Fruit fly (Drosophila melanogaster) whole organism, embryonic: Measurements from ENCODE around the gene HisCl1.
A peak's percentile ranks its signal among the peaks of the same experiment; 100 is the strongest.

ENCODE experiments used
- BEAF-32 ChIP-seq: fragments of 200-800 bp; sonication (Bioruptor generic); optimal IDR thresholded peaks from 3 replicates; lab custom pipeline; 2017; ENCODE audit warnings: missing biosample characterization, missing genetic modification characterization, mild to moderate bottlenecking, moderate library complexity, missing genetic modification reagents
- CG10321 ChIP-seq: fragments of 200-800 bp; sonication (Bioruptor generic); IDR thresholded peaks from 2 replicates; pipeline ENCODE4 v1.3.6; 2022; ENCODE audit warnings: missing biosample characterization, missing genetic modification characterization
- CG10431 ChIP-seq: fragments of 200-800 bp; sonication (Bioruptor generic); optimal IDR thresholded peaks from 3 replicates; lab custom pipeline; 2018; ENCODE audit warnings: missing biosample characterization, mild to moderate bottlenecking, missing genetic modification characterization
- CG10654 ChIP-seq: fragments of 200-800 bp; sonication (Bioruptor generic); optimal IDR thresholded peaks from 2 replicates; lab custom pipeline; 2016; ENCODE audit warnings: missing biosample characterization, missing genetic modification characterization
- CG10979 ChIP-seq: fragments of 200-800 bp; sonication (Bioruptor generic); optimal IDR thresholded peaks from 2 replicates; lab custom pipeline; 2018; ENCODE audit warnings: missing biosample characterization, mild to moderate bottlenecking, missing genetic modification characterization, moderate library complexity
- CG13287 ChIP-seq: fragments of 200-800 bp; sonication (Bioruptor generic); IDR thresholded peaks from 2 replicates; pipeline ENCODE4 v1.3.6; 2022; ENCODE audit warnings: missing biosample characterization, missing genetic modification characterization; ENCODE audit not compliant: partially characterized antibody
- CG14441 ChIP-seq: fragments of 200-800 bp; sonication (Bioruptor generic); IDR thresholded peaks from 2 replicates; pipeline ENCODE4 v1.3.6; 2022; ENCODE audit warnings: missing biosample characterization, missing genetic modification characterization
- CG14710 ChIP-seq: fragments of 200-800 bp; sonication (Bioruptor generic); optimal IDR thresholded peaks from 3 replicates; lab custom pipeline; 2019; ENCODE audit warnings: missing biosample characterization, mild to moderate bottlenecking, missing genetic modification characterization, moderate library complexity
- CG15073 ChIP-seq: fragments of 200-800 bp; sonication (Bioruptor generic); optimal IDR thresholded peaks from 2 replicates; lab custom pipeline; 2016; ENCODE audit warnings: missing biosample characterization, missing genetic modification characterization
- CG15479 ChIP-seq: fragments of 200-800 bp; sonication (Bioruptor generic); optimal IDR thresholded peaks from 3 replicates; lab custom pipeline; 2019; ENCODE audit warnings: missing biosample characterization, mild to moderate bottlenecking, missing genetic modification characterization, moderate library complexity
- CG15601 ChIP-seq: fragments of 200-800 bp; sonication (Bioruptor generic); optimal IDR thresholded peaks from 3 replicates; lab custom pipeline; 2019; ENCODE audit warnings: missing biosample characterization, mild to moderate bottlenecking, missing genetic modification characterization, moderate library complexity
- CG17186 ChIP-seq: fragments of 200-800 bp; sonication (Bioruptor generic); optimal IDR thresholded peaks from 3 replicates; lab custom pipeline; 2017; ENCODE audit warnings: missing biosample characterization, missing genetic modification reagents, missing genetic modification characterization
- CG18599 ChIP-seq: fragments of 200-800 bp; sonication (Bioruptor generic); optimal IDR thresholded peaks from 3 replicates; lab custom pipeline; 2017; ENCODE audit warnings: missing biosample characterization, missing genetic modification characterization, mild to moderate bottlenecking, moderate library complexity, missing genetic modification reagents
- CG3407 ChIP-seq: fragments of 200-800 bp; sonication (Bioruptor generic); optimal IDR thresholded peaks from 2 replicates; lab custom pipeline; 2018; ENCODE audit warnings: missing biosample characterization, mild to moderate bottlenecking, missing genetic modification characterization
- CG3847 ChIP-seq: fragments of 200-800 bp; sonication (Bioruptor generic); IDR thresholded peaks from 2 replicates; pipeline ENCODE4 v1.3.6; 2022; ENCODE audit warnings: missing biosample characterization, missing genetic modification characterization
- CG7556 ChIP-seq: fragments of 200-800 bp; sonication (Bioruptor generic); optimal IDR thresholded peaks from 2 replicates; lab custom pipeline; 2017; ENCODE audit warnings: missing biosample characterization, mild to moderate bottlenecking, missing genetic modification characterization
- CG8281 ChIP-seq: fragments of 200-800 bp; sonication (Bioruptor generic); optimal IDR thresholded peaks from 2 replicates; lab custom pipeline; 2018; ENCODE audit warnings: missing biosample characterization, mild to moderate bottlenecking, missing genetic modification characterization, moderate library complexity
- CG8359 ChIP-seq: fragments of 200-800 bp; sonication (Bioruptor generic); optimal IDR thresholded peaks from 2 replicates; lab custom pipeline; 2017; ENCODE audit warnings: missing biosample characterization, mild to moderate bottlenecking, missing genetic modification characterization, borderline replicate concordance
- Dip2 ChIP-seq: fragments of 200-800 bp; sonication (Bioruptor generic); IDR thresholded peaks from 2 replicates; pipeline ENCODE4 v1.3.6; 2022; ENCODE audit warnings: missing biosample characterization, missing genetic modification characterization
- Fer3 ChIP-seq: fragments of 200-800 bp; sonication (Bioruptor generic); optimal IDR thresholded peaks from 2 replicates; lab custom pipeline; 2018; ENCODE audit warnings: missing biosample characterization, mild to moderate bottlenecking, missing genetic modification characterization, moderate library complexity
- Oaz ChIP-seq: fragments of 200-800 bp; sonication (Bioruptor generic); IDR thresholded peaks from 2 replicates; pipeline ENCODE4 v1.3.6; 2022; ENCODE audit warnings: missing biosample characterization, missing genetic modification characterization
- Optix ChIP-seq: fragments of 200-800 bp; sonication (Bioruptor generic); IDR thresholded peaks from 3 replicates; pipeline ENCODE4 v1.3.6; 2022; ENCODE audit warnings: missing biosample characterization, missing genetic modification characterization
- Ptx1 ChIP-seq: fragments of 200-800 bp; sonication (Bioruptor generic); IDR thresholded peaks from 2 replicates; pipeline ENCODE4 v1.3.6; 2022; ENCODE audit warnings: missing biosample characterization, missing genetic modification characterization
- Sin3A ChIP-seq: fragments of >200 bp; optimal IDR thresholded peaks from 2 replicates; lab custom pipeline; 2018
- Sox100B ChIP-seq: fragments of 200-800 bp; sonication (Bioruptor generic); optimal IDR thresholded peaks from 3 replicates; lab custom pipeline; 2018; ENCODE audit warnings: missing biosample characterization, mild to moderate bottlenecking, missing genetic modification characterization
- cas ChIP-seq: fragments of 200-800 bp; sonication (Bioruptor generic); IDR thresholded peaks from 2 replicates; pipeline ENCODE4 v1.3.6; 2022; ENCODE audit warnings: missing biosample characterization, missing genetic modification characterization
- dpn ChIP-seq, 2 experiments: fragments of 200-800 bp; sonication (Bioruptor generic); optimal IDR thresholded peaks; 3 replicates each; lab custom pipeline; 2016; ENCODE audit warnings: missing biosample characterization in 2 of 2, missing genetic modification characterization in 2 of 2
- eve ChIP-seq, 2 experiments: fragments of >200 bp; optimal IDR thresholded peaks; 2 replicates each; lab custom pipeline; 2017; ENCODE audit warnings: missing biosample characterization in 2 of 2, missing genetic modification characterization in 2 of 2
- fd64A ChIP-seq: fragments of 200-800 bp; sonication (Bioruptor generic); optimal IDR thresholded peaks from 3 replicates; lab custom pipeline; 2018; ENCODE audit warnings: missing biosample characterization, mild to moderate bottlenecking, missing genetic modification characterization
- ham ChIP-seq: fragments of 200-800 bp; sonication (Bioruptor generic); IDR thresholded peaks from 2 replicates; pipeline ENCODE4 v1.3.6; 2022; ENCODE audit warnings: missing biosample characterization, missing genetic modification characterization
- her ChIP-seq: fragments of 200-800 bp; sonication (Bioruptor generic); optimal IDR thresholded peaks from 2 replicates; lab custom pipeline; 2016; ENCODE audit warnings: missing biosample characterization, missing genetic modification characterization
- inv ChIP-seq: fragments of 200-800 bp; sonication (Bioruptor generic); IDR thresholded peaks from 2 replicates; pipeline ENCODE4 v1.3.6; 2022; ENCODE audit warnings: missing biosample characterization, missing genetic modification characterization; ENCODE audit not compliant: partially characterized antibody
- lab ChIP-seq: fragments of 200-800 bp; sonication (Bioruptor generic); optimal IDR thresholded peaks from 3 replicates; lab custom pipeline; 2017; ENCODE audit warnings: missing biosample characterization, missing genetic modification characterization, mild to moderate bottlenecking, moderate library complexity, missing genetic modification reagents
- org-1 ChIP-seq: fragments of 200-800 bp; sonication (Bioruptor generic); optimal IDR thresholded peaks from 2 replicates; lab custom pipeline; 2017; ENCODE audit warnings: missing biosample characterization, missing genetic modification characterization
- p53 ChIP-seq: fragments of 200-800 bp; sonication (Bioruptor generic); optimal IDR thresholded peaks from 2 replicates; lab custom pipeline; 2016; ENCODE audit warnings: missing biosample characterization, missing genetic modification characterization
- pfk ChIP-seq: fragments of 200-800 bp; sonication (Bioruptor generic); optimal IDR thresholded peaks from 2 replicates; lab custom pipeline; 2018; ENCODE audit warnings: missing biosample characterization, mild to moderate bottlenecking, missing genetic modification characterization, moderate library complexity
- pnt ChIP-seq: fragments of 200-800 bp; sonication (Bioruptor generic); optimal IDR thresholded peaks from 3 replicates; lab custom pipeline; 2016; ENCODE audit warnings: missing biosample characterization, missing genetic modification characterization
- ro ChIP-seq: fragments of 200-800 bp; sonication (Bioruptor generic); IDR thresholded peaks from 2 replicates; pipeline ENCODE4 v1.3.6; 2022; ENCODE audit warnings: missing biosample characterization, missing genetic modification characterization
- seq ChIP-seq: fragments of 200-800 bp; sonication (Bioruptor generic); IDR thresholded peaks from 2 replicates; pipeline ENCODE4 v1.3.6; 2022; ENCODE audit warnings: missing biosample characterization, missing genetic modification characterization
- ssp ChIP-seq: fragments of 200-800 bp; sonication (Bioruptor generic); IDR thresholded peaks from 2 replicates; pipeline ENCODE4 v1.3.6; 2022; ENCODE audit warnings: missing biosample characterization, missing genetic modification characterization
- tx ChIP-seq: fragments of 200-800 bp; sonication (Bioruptor generic); optimal IDR thresholded peaks from 2 replicates; lab custom pipeline; 2016; ENCODE audit warnings: missing biosample characterization, missing genetic modification characterization
- zfh1 ChIP-seq: fragments of 200-800 bp; sonication (Bioruptor generic); IDR thresholded peaks from 3 replicates; pipeline ENCODE4 v1.3.6; 2022; ENCODE audit warnings: missing biosample characterization, missing genetic modification characterization

The HisCl1 gene

DNA sequence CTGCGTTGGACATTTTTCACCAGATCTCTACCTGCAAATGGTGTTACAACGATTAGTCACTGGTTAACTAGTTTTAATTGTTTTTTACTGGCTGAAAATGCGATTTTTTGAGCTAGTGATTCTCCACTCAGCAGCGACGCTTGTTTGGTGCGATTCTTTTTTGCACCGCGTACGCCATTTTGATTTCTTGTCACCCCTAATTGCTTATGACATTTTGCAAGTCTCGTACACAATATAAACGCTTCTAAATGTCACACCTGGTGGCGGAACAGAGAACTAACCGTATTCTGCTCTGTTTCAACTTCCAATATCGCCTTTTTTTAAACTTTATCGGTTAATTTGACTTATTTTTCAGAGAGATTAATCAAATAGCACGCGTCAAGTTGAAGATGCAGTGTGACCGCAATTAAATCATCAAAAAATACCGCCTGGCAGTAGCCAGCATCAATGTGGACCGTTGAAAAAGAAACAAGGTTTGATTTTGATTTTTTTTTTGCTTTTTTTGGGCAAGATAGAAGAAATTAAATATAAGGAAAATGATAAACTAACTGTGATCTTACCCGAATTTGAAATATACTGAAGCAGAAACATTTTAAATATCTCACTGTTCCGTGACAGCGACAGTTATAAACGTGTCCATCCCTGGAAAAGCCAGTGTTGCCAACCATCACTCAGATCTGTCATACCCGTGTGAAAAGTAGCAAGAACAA is 32.1 kb downstream of the HisCl1 start, which contains the start of the genes COX5A and glo (continued):
- peak; percentile 76 for TF ChIP-seq CG15601 (tag; lab: Kevin White, UChicago)
- TF ChIP-seq eve (GFP tag; optimal IDR thresholded peaks at IDR 0.05; lab: Kevin White, UChicago): no peak
- TF ChIP-seq lab (GFP tag; lab: Kevin White, UChicago): peak; percentile 84
- TF ChIP-seq CG17186 (GFP tag; lab: Kevin White, UChicago): peak; percentile 73
- peak; percentile 9 for TF ChIP-seq org-1 (GFP tag; lab: Kevin White, UChicago)
- TF ChIP-seq inv (GFP tag; lab: Robert Waterston, UW): no peak
- peak; percentile 48 for TF ChIP-seq CG3407 (GFP tag; lab: Kevin White, UChicago)
- TF ChIP-seq CG3847 (GFP tag; lab: Robert Waterston, UW): peak; percentile 77
- TF ChIP-seq ham (GFP tag; lab: Robert Waterston, UW): peak; percentile 47; the same call in 1 of the 2 replicates
- TF ChIP-seq tx (GFP tag; lab: Kevin White, UChicago): peak; percentile 57
- TF ChIP-seq Dip2 (GFP tag; lab: Robert Waterston, UW): no peak
- TF ChIP-seq p53: peak; percentile 76
- TF ChIP-seq zfh1 (GFP tag; lab: Robert Waterston, UW): peak; percentile 81
- TF ChIP-seq CG10321 (GFP tag; lab: Robert Waterston, UW): no peak
- no peak for TF ChIP-seq CG18599
- TF ChIP-seq CG14710 (tag; lab: Kevin White, UChicago): peak; percentile 95
- TF ChIP-seq CG14441 (GFP tag; lab: Robert Waterston, UW): peak; percentile 72
- no peak for TF ChIP-seq Sox100B (GFP tag; lab: Kevin White, UChicago)
- TF ChIP-seq pfk: peak; percentile 92
- peak; percentile 44 for TF ChIP-seq CG10431 (GFP tag; lab: Kevin White, UChicago)
- peak; percentile 77 for TF ChIP-seq her (GFP tag; lab: Kevin White, UChicago)
- TF ChIP-seq seq: no peak
- TF ChIP-seq Ptx1 (GFP tag; lab: Robert Waterston, UW): peak; percentile 72
- TF ChIP-seq CG10979: peak; percentile 56
- no peak for TF ChIP-seq ro
- peak; percentile 80 for TF ChIP-seq CG10654
- peak; percentile 92 for TF ChIP-seq Sin3A
- peak; percentile 49 for TF ChIP-seq CG7556
- no peak for TF ChIP-seq CG15073 (GFP tag; lab: Kevin White, UChicago)
- peak; percentile 86 to 89 for TF ChIP-seq dpn (GFP tag; optimal IDR thresholded peaks at IDR 0.05; lab: Kevin White, UChicago)
- peak; percentile 70 for TF ChIP-seq cas (GFP tag; lab: Robert Waterston, UW)
- TF ChIP-seq CG8359 (GFP tag; lab: Kevin White, UChicago): no peak
- peak; percentile 60 for TF ChIP-seq BEAF-32 (GFP tag; lab: Kevin White, UChicago)
- TF ChIP-seq CG15479 (GFP tag; lab: Kevin White, UChicago): no peak
- TF ChIP-seq pnt: peak; percentile 73
- TF ChIP-seq Optix (GFP tag; lab: Robert Waterston, UW): peak; percentile 67; the same call in 1 of the 3 replicates
- TF ChIP-seq CG13287 (GFP tag; lab: Robert Waterston, UW): peak; percentile 40; the same call in 1 of the 2 replicates
- no peak for TF ChIP-seq CG8281 (tag; lab: Kevin White, UChicago)
- no peak; the same call in none of the 2 replicates for TF ChIP-seq ssp (GFP tag; lab: Robert Waterston, UW)
- TF ChIP-seq fd64A: no peak
- peak; percentile 56 for TF ChIP-seq Oaz (GFP tag; lab: Robert Waterston, UW)
- peak; percentile 70 for TF ChIP-seq Fer3 (tag; lab: Kevin White, UChicago)
